Worm (Caenorhabditis elegans) whole organism, mixed stage, embryonic: ENCODE data around the gene hst-6.

ENCODE experiments used
- bed-3 ChIP-seq: fragments of 200-800 bp; sonication (Bioruptor generic); optimal IDR thresholded peaks from 3 replicates; lab custom pipeline; 2018; ENCODE audit warnings: mild to moderate bottlenecking, missing genetic modification characterization, moderate library complexity, missing compliant biosample characterization
- ceh-43 ChIP-seq: fragments of 200-800 bp; sonication (Bioruptor generic); optimal IDR thresholded peaks from 2 replicates; lab custom pipeline; 2018; ENCODE audit warnings: mild to moderate bottlenecking, missing genetic modification characterization, moderate library complexity, missing compliant biosample characterization
- ceh-83 ChIP-seq: fragments of 200-800 bp; sonication (Bioruptor generic); optimal IDR thresholded peaks from 2 replicates; lab custom pipeline; 2018; ENCODE audit warnings: mild to moderate bottlenecking, missing genetic modification characterization, missing compliant biosample characterization
- nhr-237 ChIP-seq: fragments of 150-350 bp; optimal IDR thresholded peaks from 2 replicates; lab custom pipeline; 2014; ENCODE audit warnings: missing biosample characterization, missing genetic modification characterization
- snpc-4 ChIP-seq: fragments of 150-350 bp; optimal IDR thresholded peaks from 2 replicates; lab custom pipeline; 2014; ENCODE audit warnings: missing biosample characterization, missing genetic modification characterization
- unc-120 ChIP-seq: sonication (generic microtip); optimal IDR thresholded peaks from 2 replicates; lab custom pipeline; 2017; ENCODE audit warnings: missing genetic modification characterization, missing compliant biosample characterization; ENCODE audit not compliant: poor library complexity, severe bottlenecking
- unc-62 ChIP-seq: fragments of 150-350 bp; optimal IDR thresholded peaks from 2 replicates; lab custom pipeline; 2014; ENCODE audit warnings: missing biosample characterization, missing genetic modification reagents, missing genetic modification characterization

- TF ChIP-seq snpc-4 (tag; lab: Kevin White, UChicago) (no peak), unc-120 (tag; lab: Kevin White, UChicago) (peak; percentile 84), unc-62 (peak; percentile 30), ceh-43 (peak; percentile 86), nhr-237 (tag; lab: Kevin White, UChicago) (no peak), bed-3 (peak; percentile 72), ceh-83 (GFP tag; lab: Kevin White, UChicago) (peak; percentile 86)
These were observed 44.0 kb downstream of the hst-6 start for ce11 chrX:5319214-5319838.
